Worm (Caenorhabditis elegans) whole organism, young adult: ENCODE data around the gene smg-3.

Experiments
- B0261.1 ChIP-seq: sonication (generic microtip); optimal IDR thresholded peaks from 2 replicates; lab custom pipeline; 2016; ENCODE audit warnings: mild to moderate bottlenecking, missing genetic modification characterization, moderate library complexity, missing compliant biosample characterization
- C17E4.6 ChIP-seq: fragments of 200-800 bp; sonication (Bioruptor generic); IDR thresholded peaks from 2 replicates; pipeline ENCODE4 v1.3.6; 2022; ENCODE audit warnings: missing genetic modification reagents, missing genetic modification characterization, missing compliant biosample characterization
- F33H1.4 ChIP-seq: fragments of 200-800 bp; sonication (Bioruptor generic); IDR thresholded peaks from 2 replicates; pipeline ENCODE4 v1.3.6; 2022; ENCODE audit warnings: missing genetic modification reagents, missing genetic modification characterization, missing compliant biosample characterization
- F37B4.10 ChIP-seq: fragments of 200-800 bp; sonication (Bioruptor generic); IDR thresholded peaks from 2 replicates; pipeline ENCODE4 v1.3.6; 2022; ENCODE audit warnings: missing genetic modification characterization, missing compliant biosample characterization
- F49E8.2 ChIP-seq: sonication (generic microtip); optimal IDR thresholded peaks from 3 replicates; lab custom pipeline; 2017; ENCODE audit warnings: missing genetic modification characterization, mild to moderate bottlenecking, missing compliant biosample characterization, antibody characterized with exemption, moderate library complexity; ENCODE audit not compliant: insufficient read depth
- F57A8.1 ChIP-seq: fragments of 200-800 bp; sonication (Bioruptor generic); optimal IDR thresholded peaks from 2 replicates; lab custom pipeline; 2018; ENCODE audit warnings: mild to moderate bottlenecking, missing genetic modification characterization, moderate library complexity, missing compliant biosample characterization
- T07F8.4 ChIP-seq: sonication (generic microtip); optimal IDR thresholded peaks from 2 replicates; lab custom pipeline; 2016; ENCODE audit warnings: mild to moderate bottlenecking, missing genetic modification characterization, moderate library complexity, missing compliant biosample characterization
- Y53F4B.3 ChIP-seq: fragments of 200-800 bp; sonication (Bioruptor generic); IDR thresholded peaks from 2 replicates; pipeline ENCODE4 v1.3.6; 2022; ENCODE audit warnings: missing genetic modification reagents, missing genetic modification characterization, missing compliant biosample characterization
- Y79H2A.3 ChIP-seq: fragments of 200-800 bp; sonication (Bioruptor generic); conservative IDR thresholded peaks from 2 replicates; pipeline ENCODE4 v1.3.6; 2022; ENCODE audit warnings: missing genetic modification reagents, missing genetic modification characterization, missing compliant biosample characterization
- ZK185.1 ChIP-seq: sonication (generic microtip); optimal IDR thresholded peaks from 2 replicates; lab custom pipeline; 2016; ENCODE audit warnings: mild to moderate bottlenecking, missing genetic modification characterization, missing compliant biosample characterization; ENCODE audit not compliant: poor library complexity, severe bottlenecking
- attf-3 ChIP-seq: fragments of 200-800 bp; sonication (Bioruptor generic); conservative IDR thresholded peaks from 2 replicates; pipeline ENCODE4 v1.3.6; 2022; ENCODE audit warnings: missing genetic modification reagents, missing genetic modification characterization, missing compliant biosample characterization
- attf-5 ChIP-seq: fragments of 200-800 bp; sonication (Bioruptor generic); optimal IDR thresholded peaks from 2 replicates; lab custom pipeline; 2018; ENCODE audit warnings: mild to moderate bottlenecking, missing genetic modification characterization, missing compliant biosample characterization
- attf-6 ChIP-seq: fragments of 200-800 bp; sonication (Bioruptor generic); IDR thresholded peaks from 2 replicates; pipeline ENCODE4 v1.3.6; 2022; ENCODE audit warnings: missing genetic modification reagents, missing genetic modification characterization, missing compliant biosample characterization
- bed-1 ChIP-seq: fragments of 200-800 bp; sonication (Bioruptor generic); IDR thresholded peaks from 2 replicates; pipeline ENCODE4 v1.3.6; 2022; ENCODE audit warnings: missing genetic modification reagents, missing genetic modification characterization, missing compliant biosample characterization
- ceh-100 ChIP-seq: fragments of 200-800 bp; sonication (Bioruptor generic); IDR thresholded peaks from 2 replicates; pipeline ENCODE4 v1.3.6; 2022; ENCODE audit warnings: missing genetic modification reagents, missing genetic modification characterization, missing compliant biosample characterization
- ceh-58 ChIP-seq: fragments of 200-800 bp; sonication (Bioruptor generic); IDR thresholded peaks from 2 replicates; pipeline ENCODE4 v1.3.6; 2022; ENCODE audit warnings: missing genetic modification characterization, missing compliant biosample characterization
- ceh-79 ChIP-seq: sonication (generic microtip); optimal IDR thresholded peaks from 2 replicates; lab custom pipeline; 2017; ENCODE audit warnings: mild to moderate bottlenecking, missing genetic modification characterization, missing compliant biosample characterization
- dox-1 ChIP-seq: fragments of 200-800 bp; sonication (Bioruptor generic); IDR thresholded peaks from 2 replicates; pipeline ENCODE4 v1.3.6; 2022; ENCODE audit warnings: missing genetic modification reagents, missing genetic modification characterization, missing compliant biosample characterization
- dpl-1 ChIP-seq: fragments of 150-350 bp; optimal IDR thresholded peaks from 2 replicates; lab custom pipeline; 2014; ENCODE audit warnings: missing biosample characterization, missing genetic modification reagents, missing genetic modification characterization
- egl-44 ChIP-seq: fragments of 200-800 bp; sonication (Bioruptor generic); IDR thresholded peaks from 2 replicates; pipeline ENCODE4 v1.3.6; 2022; ENCODE audit warnings: missing genetic modification reagents, missing genetic modification characterization, missing compliant biosample characterization
- ets-4 ChIP-seq: fragments of 200-800 bp; sonication (Bioruptor generic); optimal IDR thresholded peaks from 2 replicates; lab custom pipeline; 2018; ENCODE audit warnings: mild to moderate bottlenecking, missing genetic modification characterization, missing compliant biosample characterization
- fkh-3 ChIP-seq: sonication (generic microtip); optimal IDR thresholded peaks from 2 replicates; lab custom pipeline; 2016; ENCODE audit warnings: mild to moderate bottlenecking, missing genetic modification characterization, missing compliant biosample characterization
- him-1 ChIP-seq: sonication (generic microtip); optimal IDR thresholded peaks from 2 replicates; lab custom pipeline; 2016; ENCODE audit warnings: missing genotype, missing genetic modification reagents, missing genetic modification characterization, missing compliant biosample characterization
- hlh-26 ChIP-seq: fragments of 200-800 bp; sonication (Bioruptor generic); conservative IDR thresholded peaks from 2 replicates; pipeline ENCODE4 v1.3.6; 2022; ENCODE audit warnings: missing genetic modification reagents, missing genetic modification characterization, missing compliant biosample characterization
- let-607 ChIP-seq, 2 experiments: fragments of 200-800 bp in 1 of 2; sonication (Bioruptor generic) in 1 of 2; sonication (generic microtip) in 1 of 2; optimal IDR thresholded peaks; 2 replicates each; lab custom pipeline; 2016 to 2018; ENCODE audit warnings: mild to moderate bottlenecking in 2 of 2, missing compliant biosample characterization in 2 of 2, missing genetic modification characterization in 2 of 2, moderate library complexity in 2 of 2, missing genotype in 1 of 2
- lin-40 ChIP-seq: sonication (generic microtip); optimal IDR thresholded peaks from 2 replicates; lab custom pipeline; 2016; ENCODE audit warnings: missing genetic modification characterization, mild to moderate bottlenecking, missing compliant biosample characterization, missing genotype, missing genetic modification reagents
- lir-1 ChIP-seq: fragments of 200-800 bp; sonication (Bioruptor generic); conservative IDR thresholded peaks from 2 replicates; pipeline ENCODE4 v1.3.6; 2022; ENCODE audit warnings: missing genetic modification reagents, missing genetic modification characterization, missing compliant biosample characterization
- lsy-27 ChIP-seq: sonication (generic microtip); optimal IDR thresholded peaks from 2 replicates; lab custom pipeline; 2017; ENCODE audit warnings: missing genetic modification characterization, mild to moderate bottlenecking, missing compliant biosample characterization, antibody characterized with exemption, missing genotype, borderline replicate concordance; ENCODE audit not compliant: insufficient read depth
- mel-28 ChIP-seq: sonication (generic microtip); optimal IDR thresholded peaks from 2 replicates; lab custom pipeline; 2016; ENCODE audit warnings: borderline replicate concordance, mild to moderate bottlenecking, missing genetic modification characterization, missing compliant biosample characterization
- nfya-1 ChIP-seq: sonication (generic microtip); optimal IDR thresholded peaks from 2 replicates; lab custom pipeline; 2017; ENCODE audit warnings: antibody characterized with exemption, missing compliant biosample characterization, missing genetic modification characterization, borderline replicate concordance; ENCODE audit not compliant: insufficient read depth
- nfyb-1 ChIP-seq: fragments of 200-800 bp; sonication (Bioruptor generic); IDR thresholded peaks from 2 replicates; pipeline ENCODE4 v1.3.6; 2022; ENCODE audit warnings: missing genetic modification reagents, missing genetic modification characterization, missing compliant biosample characterization
- nhr-120 ChIP-seq: fragments of 200-800 bp; sonication (Bioruptor generic); IDR thresholded peaks from 2 replicates; pipeline ENCODE4 v1.3.6; 2022; ENCODE audit warnings: missing genetic modification characterization, missing compliant biosample characterization
- nhr-90 ChIP-seq: sonication (generic microtip); optimal IDR thresholded peaks from 2 replicates; lab custom pipeline; 2016; ENCODE audit warnings: missing genotype, mild to moderate bottlenecking, missing genetic modification characterization, missing compliant biosample characterization
- pbrm-1 ChIP-seq: fragments of 200-800 bp; sonication (Bioruptor generic); IDR thresholded peaks from 2 replicates; pipeline ENCODE4 v1.3.6; 2022; ENCODE audit warnings: missing genetic modification reagents, missing genetic modification characterization, missing compliant biosample characterization
- pha-4 ChIP-seq: fragments of 150-350 bp; sonication (generic microtip); optimal IDR thresholded peaks from 2 replicates; lab custom pipeline; 2014; ENCODE audit warnings: missing biosample characterization, missing genetic modification reagents, missing genetic modification characterization
- rec-8 ChIP-seq, 2 experiments: sonication (generic microtip); optimal IDR thresholded peaks; 2 replicates each; lab custom pipeline; 2016; ENCODE audit warnings: mild to moderate bottlenecking in 2 of 2, missing genetic modification characterization in 2 of 2, missing genetic modification reagents in 2 of 2, missing genotype in 2 of 2, missing biosample characterization in 1 of 2, missing compliant biosample characterization in 1 of 2, moderate library complexity in 1 of 2
- repo-1 ChIP-seq: sonication (generic microtip); optimal IDR thresholded peaks from 2 replicates; lab custom pipeline; 2017; ENCODE audit warnings: mild to moderate bottlenecking, missing genetic modification characterization, missing compliant biosample characterization
- snpc-1.1 ChIP-seq: sonication (generic microtip); optimal IDR thresholded peaks from 2 replicates; lab custom pipeline; 2017; ENCODE audit warnings: missing genetic modification characterization, mild to moderate bottlenecking, missing compliant biosample characterization, antibody characterized with exemption, moderate library complexity, missing genotype, missing genetic modification reagents; ENCODE audit not compliant: insufficient read depth
- tlf-1 ChIP-seq: fragments of 200-800 bp; sonication (Bioruptor generic); optimal IDR thresholded peaks from 2 replicates; lab custom pipeline; 2018; ENCODE audit warnings: mild to moderate bottlenecking, missing genetic modification characterization, missing compliant biosample characterization
- unc-130 ChIP-seq: sonication (generic microtip); optimal IDR thresholded peaks from 2 replicates; lab custom pipeline; 2016; ENCODE audit warnings: missing genetic modification reagents, missing genetic modification characterization, missing compliant biosample characterization
- zim-3 ChIP-seq: sonication (generic microtip); optimal IDR thresholded peaks from 2 replicates; lab custom pipeline; 2017; ENCODE audit warnings: mild to moderate bottlenecking, missing genetic modification characterization, moderate library complexity, missing compliant biosample characterization
- ztf-25 ChIP-seq: fragments of 200-800 bp; sonication (Bioruptor generic); IDR thresholded peaks from 2 replicates; pipeline ENCODE4 v1.3.6; 2022; ENCODE audit warnings: missing genetic modification reagents, missing genetic modification characterization, missing compliant biosample characterization
- ztf-3 ChIP-seq: fragments of 200-800 bp; sonication (Bioruptor generic); optimal IDR thresholded peaks from 2 replicates; lab custom pipeline; 2018; ENCODE audit warnings: mild to moderate bottlenecking, missing genetic modification characterization, missing compliant biosample characterization

The smg-3 gene

ce11 chrIV:6376473-6377115, 3.7 kb upstream of the smg-3 start, which contains the start of the genes hrpf-2 and bli-6 (continued):
- no peak for TF ChIP-seq C17E4.6
- TF ChIP-seq lin-40 (tag; lab: Kevin White, UChicago): peak; percentile 61
- TF ChIP-seq attf-5 (GFP tag; lab: Kevin White, UChicago): peak; percentile 71
- TF ChIP-seq T07F8.4 (tag; lab: Kevin White, UChicago): no peak
- no peak for TF ChIP-seq zim-3 (tag; lab: Kevin White, UChicago)
- no peak for TF ChIP-seq B0261.1 (tag; lab: Kevin White, UChicago)
- no peak for TF ChIP-seq Y53F4B.3 (GFP tag; lab: Robert Waterston, UW)
- TF ChIP-seq nfyb-1 (GFP tag; lab: Robert Waterston, UW): no peak
- 0 out of 2 replicates have a peak, but pooled peaks have one; percentile 6 for TF ChIP-seq lir-1 (GFP tag; lab: Robert Waterston, UW)
- peak; percentile 52 for TF ChIP-seq ZK185.1 (tag; lab: Kevin White, UChicago)
- no peak for TF ChIP-seq bed-1 (GFP tag; lab: Robert Waterston, UW)
- TF ChIP-seq attf-3 (GFP tag; lab: Robert Waterston, UW): no peak
- TF ChIP-seq egl-44 (GFP tag; lab: Robert Waterston, UW): no peak
- TF ChIP-seq repo-1 (tag; lab: Kevin White, UChicago): no peak
- TF ChIP-seq fkh-3 (tag; lab: Kevin White, UChicago): no peak
- peak; percentile 18 for TF ChIP-seq snpc-1.1 (tag; lab: Kevin White, UChicago)
- TF ChIP-seq attf-6 (GFP tag; lab: Robert Waterston, UW): no peak
- no peak for TF ChIP-seq pbrm-1 (GFP tag; lab: Robert Waterston, UW)
- TF ChIP-seq ztf-25 (GFP tag; lab: Robert Waterston, UW): no peak
- TF ChIP-seq ceh-100 (GFP tag; lab: Robert Waterston, UW): no peak
- no peak for TF ChIP-seq Y79H2A.3 (GFP tag; lab: Robert Waterston, UW)
- no peak for TF ChIP-seq F49E8.2
- no peak for TF ChIP-seq let-607 (tag; optimal IDR thresholded peaks at IDR 0.05; lab: Kevin White, UChicago)
- no peak for TF ChIP-seq pha-4
- no peak for TF ChIP-seq nhr-90
- no peak for TF ChIP-seq mel-28 (tag; lab: Kevin White, UChicago)
- TF ChIP-seq unc-130 (GFP tag; lab: Kevin White, UChicago): no peak
- no peak for TF ChIP-seq hlh-26 (GFP tag; lab: Robert Waterston, UW)
- no peak for TF ChIP-seq nhr-120 (GFP tag; lab: Robert Waterston, UW)
- peak; percentile 57 for TF ChIP-seq dpl-1 (GFP tag; lab: Kevin White, UChicago)
- TF ChIP-seq lsy-27: no peak
- TF ChIP-seq dox-1: peak; percentile 43; the same call in 1 of the 2 replicates
- no peak for TF ChIP-seq ets-4 (GFP tag; lab: Kevin White, UChicago)
- TF ChIP-seq F37B4.10 (GFP tag; lab: Robert Waterston, UW): no peak
- no peak for TF ChIP-seq tlf-1
- no peak for TF ChIP-seq rec-8 (tag; optimal IDR thresholded peaks at IDR 0.05; lab: Kevin White, UChicago)
- peak; percentile 49; the same call in 1 of the 2 replicates for TF ChIP-seq F33H1.4
- TF ChIP-seq F57A8.1 (GFP tag; lab: Kevin White, UChicago): no peak
- peak; percentile 2 for TF ChIP-seq him-1 (tag; lab: Kevin White, UChicago)
- TF ChIP-seq ceh-79 (tag; lab: Kevin White, UChicago): no peak
- no peak for TF ChIP-seq ceh-58 (GFP tag; lab: Robert Waterston, UW)
- TF ChIP-seq nfya-1 (tag; lab: Kevin White, UChicago): no peak
- no peak for TF ChIP-seq ztf-3
